Worm (Caenorhabditis elegans): ENCODE data around the gene Y64G10A.7.
A peak's percentile ranks its signal among the peaks of the same experiment; 100 is the strongest.

The Y64G10A.7 gene

DNA sequence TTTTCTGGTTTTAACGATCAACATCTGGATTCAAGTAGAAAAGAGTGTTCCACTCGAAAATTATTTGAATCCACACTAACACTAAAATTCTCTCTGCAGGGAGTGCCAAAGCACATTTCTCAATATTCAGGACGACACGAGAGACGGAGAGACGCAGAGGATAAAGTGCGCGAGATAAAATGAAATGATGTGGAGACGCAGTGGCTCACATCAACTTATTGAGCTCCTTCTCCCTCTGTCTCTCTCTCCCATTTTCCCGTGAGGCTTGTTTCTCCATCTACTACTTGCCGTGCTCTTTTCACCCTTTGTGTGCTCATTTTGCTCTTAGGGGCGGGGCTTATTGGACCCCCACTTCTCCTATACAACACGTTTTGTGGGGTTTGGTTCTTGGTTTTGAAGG lies 64.4 kb downstream of the Y64G10A.7 start:
- TF ChIP-seq mdl-1 (tag; optimal IDR thresholded peaks at IDR 0.05) (peak in 1 of 2 experiments; percentile 1), lir-3 (tag; optimal IDR thresholded peaks at IDR 0.05) (no peak), T26A8.4 (GFP tag; IDR thresholded peaks at IDR 0.05) (no peak), F37D6.2 (tag; optimal IDR thresholded peaks at IDR 0.05) (peak; percentile 4), aha-1 (tag) (peak; percentile 78), rbr-2 (tag; optimal IDR thresholded peaks at IDR 0.05) (peak; percentile 30), hlh-30 (tag; optimal IDR thresholded peaks at IDR 0.05; ENCODE audit: insufficient read depth) (peak; percentile 28), lim-7 (GFP tag; IDR thresholded peaks at IDR 0.05) (no peak), fkh-10 (GFP tag; optimal IDR thresholded peaks at IDR 0.05) (peak; percentile 19)

DNA sequence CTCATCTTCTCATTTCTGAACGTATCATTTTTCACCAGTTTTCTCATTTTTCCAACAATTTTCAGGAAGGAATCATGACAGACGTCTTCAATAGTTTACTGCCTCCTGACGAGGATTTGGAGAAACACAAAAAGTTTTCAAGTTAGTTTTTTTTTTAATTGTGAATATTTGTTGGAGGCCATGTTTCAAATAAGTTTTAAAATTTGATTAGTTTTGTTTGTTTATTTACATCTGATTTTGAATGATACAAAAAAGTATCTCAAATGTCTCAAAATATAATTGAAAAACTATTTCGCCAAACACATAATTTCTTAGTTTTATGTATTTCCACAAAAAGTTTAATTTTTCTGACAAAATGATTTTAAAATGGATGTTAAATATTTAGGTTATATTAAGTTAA lies 69.5 kb downstream of the Y64G10A.7 start, which contains the start of gene ssu-2:
Gene ssu-2 (plus strand): TSS at position 59 of the 400 bp plus-strand sequence.
- TF ChIP-seq aha-1 (tag) = peak; percentile 54
- TF ChIP-seq zfp-2 (tag; optimal IDR thresholded peaks at IDR 0.05) = no peak
- TF ChIP-seq jun-1 (tag; optimal IDR thresholded peaks at IDR 0.05) = no peak
- TF ChIP-seq unc-62 (GFP tag; optimal IDR thresholded peaks at IDR 0.05 in 1 of 2) = peak in 1 of 2 experiments; percentile 75
- TF ChIP-seq unc-62 (tag; optimal IDR thresholded peaks at IDR 0.05) = no peak

DNA sequence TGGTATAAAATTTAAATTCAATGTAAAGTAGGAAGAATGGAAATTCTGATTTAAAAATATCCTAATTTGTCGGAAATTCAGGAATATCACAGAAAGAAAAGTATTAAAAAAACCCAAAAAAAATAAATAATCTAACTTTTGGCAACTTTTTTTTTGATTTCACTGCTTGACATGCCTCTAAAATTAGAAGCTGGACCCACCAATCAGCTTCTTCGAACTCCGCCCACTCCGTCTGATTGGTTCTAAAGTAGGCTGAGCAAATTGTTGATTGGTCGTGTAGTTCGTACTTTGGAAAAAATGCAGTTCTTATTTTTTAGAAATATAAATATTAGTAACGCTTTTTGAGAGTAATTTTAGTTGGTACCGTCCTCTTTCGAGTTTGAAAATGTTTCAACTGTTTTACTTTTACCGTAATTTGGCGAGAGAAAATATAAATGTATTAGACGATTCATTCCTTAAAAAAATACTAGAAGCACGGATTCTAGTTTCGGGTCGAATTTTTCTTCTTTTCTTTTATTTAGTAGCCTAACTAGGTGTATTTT lies 74.2 kb downstream of the Y64G10A.7 start:
- TF ChIP-seq nhr-42 (GFP tag; IDR thresholded peaks at IDR 0.05) = no peak
- TF ChIP-seq spr-3 (GFP tag; optimal IDR thresholded peaks at IDR 0.05) = no peak
- peak; percentile 66 for TF ChIP-seq aha-1 (tag)
- TF ChIP-seq nhr-77 (tag; optimal IDR thresholded peaks at IDR 0.05) = no peak
- no peak for TF ChIP-seq R02D3.7 (tag; optimal IDR thresholded peaks at IDR 0.05)
- TF ChIP-seq unc-62 (GFP tag; optimal IDR thresholded peaks at IDR 0.05 in 1 of 2) = peak in 1 of 2 experiments; percentile 93
- no peak for TF ChIP-seq unc-62 (tag; optimal IDR thresholded peaks at IDR 0.05)
- no peak for TF ChIP-seq nhr-41 (GFP tag; IDR thresholded peaks at IDR 0.05)
- TF ChIP-seq pha-4 (GFP tag; IDR thresholded peaks at IDR 0.05) = no peak
- no peak for TF ChIP-seq pha-4 (tag; optimal IDR thresholded peaks at IDR 0.05)
- TF ChIP-seq hmg-1.1 (GFP tag; IDR thresholded peaks at IDR 0.05) = no peak
- no peak for TF ChIP-seq dpl-1 (GFP tag; optimal IDR thresholded peaks at IDR 0.05)
- no peak for TF ChIP-seq zip-2 (tag; optimal IDR thresholded peaks at IDR 0.05)
- no peak for TF ChIP-seq gei-8 (GFP tag; optimal IDR thresholded peaks at IDR 0.05)
- TF ChIP-seq ceh-20 (GFP tag; IDR thresholded peaks at IDR 0.05) = no peak
- TF ChIP-seq snpc-4 (tag; optimal IDR thresholded peaks at IDR 0.05) = no peak

All from whole organism, L4 larva.